Fruit fly (Drosophila melanogaster) whole organism, embryonic: Measurements from ENCODE around the gene CoRest.
A peak's percentile ranks its signal among the peaks of the same experiment; 100 is the strongest.

Source experiments
- BtbVII ChIP-seq: fragments of 200-800 bp; sonication (Bioruptor generic); optimal IDR thresholded peaks from 3 replicates; lab custom pipeline; 2017; ENCODE audit warnings: missing biosample characterization, mild to moderate bottlenecking, missing genetic modification characterization
- CG10209 ChIP-seq: fragments of 200-800 bp; sonication (Bioruptor generic); optimal IDR thresholded peaks from 3 replicates; lab custom pipeline; 2017; ENCODE audit warnings: missing biosample characterization, mild to moderate bottlenecking, missing genetic modification characterization, missing genetic modification reagents
- CG11085 ChIP-seq: fragments of 200-800 bp; sonication (Bioruptor generic); IDR thresholded peaks from 2 replicates; pipeline ENCODE4 v1.3.6; 2022; ENCODE audit warnings: missing biosample characterization, missing genetic modification characterization
- CG11247 ChIP-seq: fragments of 200-800 bp; sonication (Bioruptor generic); IDR thresholded peaks from 2 replicates; pipeline ENCODE4 v1.3.6; 2022; ENCODE audit warnings: missing biosample characterization, missing genetic modification characterization
- CG11398 ChIP-seq: fragments of 200-800 bp; sonication (Bioruptor generic); optimal IDR thresholded peaks from 2 replicates; lab custom pipeline; 2016; ENCODE audit warnings: missing biosample characterization, missing genetic modification characterization
- CG12219 ChIP-seq: fragments of 200-800 bp; sonication (Bioruptor generic); optimal IDR thresholded peaks from 3 replicates; lab custom pipeline; 2018; ENCODE audit warnings: missing biosample characterization, mild to moderate bottlenecking, missing genetic modification characterization
- CG12299 ChIP-seq: fragments of 200-800 bp; sonication (Bioruptor generic); optimal IDR thresholded peaks from 2 replicates; lab custom pipeline; 2018; ENCODE audit warnings: missing biosample characterization, mild to moderate bottlenecking, missing genetic modification characterization
- CG1233 ChIP-seq: fragments of 200-800 bp; sonication (Bioruptor generic); optimal IDR thresholded peaks from 4 replicates; lab custom pipeline; 2018; ENCODE audit warnings: missing biosample characterization, mild to moderate bottlenecking, missing genetic modification characterization
- CG13624 ChIP-seq: fragments of 200-800 bp; sonication (Bioruptor generic); optimal IDR thresholded peaks from 2 replicates; lab custom pipeline; 2016; ENCODE audit warnings: missing biosample characterization, missing genetic modification characterization
- CG14014 ChIP-seq: fragments of 200-800 bp; sonication (Bioruptor generic); IDR thresholded peaks from 2 replicates; pipeline ENCODE4 v1.3.6; 2022; ENCODE audit warnings: missing biosample characterization, missing genetic modification characterization
- CG14441 ChIP-seq: fragments of 200-800 bp; sonication (Bioruptor generic); IDR thresholded peaks from 2 replicates; pipeline ENCODE4 v1.3.6; 2022; ENCODE audit warnings: missing biosample characterization, missing genetic modification characterization
- CG14710 ChIP-seq: fragments of 200-800 bp; sonication (Bioruptor generic); optimal IDR thresholded peaks from 3 replicates; lab custom pipeline; 2019; ENCODE audit warnings: missing biosample characterization, mild to moderate bottlenecking, missing genetic modification characterization, moderate library complexity
- CG18011 ChIP-seq: fragments of 200-800 bp; sonication (Bioruptor generic); optimal IDR thresholded peaks from 2 replicates; lab custom pipeline; 2017; ENCODE audit warnings: missing biosample characterization, missing genetic modification characterization, mild to moderate bottlenecking, moderate library complexity, missing genotype
- CG18764 ChIP-seq: fragments of 200-800 bp; sonication (Bioruptor generic); optimal IDR thresholded peaks from 3 replicates; lab custom pipeline; 2016; ENCODE audit warnings: missing biosample characterization, missing genetic modification characterization
- CG30020 ChIP-seq: fragments of 200-800 bp; optimal IDR thresholded peaks from 2 replicates; lab custom pipeline; 2019; ENCODE audit warnings: missing biosample characterization, mild to moderate bottlenecking, missing genetic modification characterization, moderate library complexity
- CG32532 ChIP-seq: fragments of 200-800 bp; sonication (Bioruptor generic); IDR thresholded peaks from 2 replicates; pipeline ENCODE4 v1.3.6; 2022; ENCODE audit warnings: missing biosample characterization, missing genetic modification characterization
- CG4854 ChIP-seq: fragments of 200-800 bp; sonication (Bioruptor generic); optimal IDR thresholded peaks from 2 replicates; lab custom pipeline; 2016; ENCODE audit warnings: missing biosample characterization, missing genetic modification characterization, inconsistent platforms
- CG5180 ChIP-seq: fragments of 200-800 bp; sonication (Bioruptor generic); optimal IDR thresholded peaks from 3 replicates; lab custom pipeline; 2017; ENCODE audit warnings: missing biosample characterization, missing genetic modification characterization, mild to moderate bottlenecking, moderate library complexity, missing genetic modification reagents
- CG6854 ChIP-seq: fragments of 200-800 bp; sonication (Bioruptor generic); optimal IDR thresholded peaks from 3 replicates; lab custom pipeline; 2017; ENCODE audit warnings: missing biosample characterization, mild to moderate bottlenecking, missing genetic modification characterization
- CG7987 ChIP-seq: fragments of 200-800 bp; sonication (Bioruptor generic); optimal IDR thresholded peaks from 2 replicates; lab custom pipeline; 2018; ENCODE audit warnings: missing biosample characterization, mild to moderate bottlenecking, missing genetic modification characterization, moderate library complexity
- CG8290 ChIP-seq, 3 experiments: fragments of 200-800 bp; sonication (Bioruptor generic); optimal IDR thresholded peaks; 2 replicates each; lab custom pipeline; 2016 to 2019; ENCODE audit warnings: missing biosample characterization in 3 of 3, missing genetic modification characterization in 3 of 3, mild to moderate bottlenecking in 2 of 3, moderate library complexity in 1 of 3
- CG9609 ChIP-seq: fragments of 200-800 bp; sonication (Bioruptor generic); optimal IDR thresholded peaks from 3 replicates; lab custom pipeline; 2016; ENCODE audit warnings: missing biosample characterization, missing genetic modification characterization
- Dad ChIP-seq: fragments of 200-800 bp; sonication (Bioruptor generic); optimal IDR thresholded peaks from 3 replicates; lab custom pipeline; 2016; ENCODE audit warnings: missing biosample characterization, missing genetic modification characterization
- Dbx ChIP-seq: fragments of 200-800 bp; sonication (Bioruptor generic); IDR thresholded peaks from 3 replicates; pipeline ENCODE4 v1.3.6; 2022; ENCODE audit warnings: missing biosample characterization, missing genetic modification characterization
- Fer2 ChIP-seq: fragments of 200-800 bp; sonication (Bioruptor generic); optimal IDR thresholded peaks from 2 replicates; lab custom pipeline; 2018; ENCODE audit warnings: missing biosample characterization, mild to moderate bottlenecking, missing genetic modification characterization, moderate library complexity
- HHEX ChIP-seq: fragments of 200-800 bp; sonication (Bioruptor generic); optimal IDR thresholded peaks from 3 replicates; lab custom pipeline; 2017; ENCODE audit warnings: missing biosample characterization, mild to moderate bottlenecking, missing genetic modification characterization, missing genetic modification reagents
- Hr3 ChIP-seq: fragments of 200-800 bp; sonication (Bioruptor generic); optimal IDR thresholded peaks from 3 replicates; lab custom pipeline; 2016; ENCODE audit warnings: missing biosample characterization, missing genetic modification characterization
- MESR4 ChIP-seq: fragments of 200-800 bp; sonication (Bioruptor generic); optimal IDR thresholded peaks from 2 replicates; lab custom pipeline; 2018; ENCODE audit warnings: missing biosample characterization, mild to moderate bottlenecking, missing genetic modification characterization, moderate library complexity
- Ravus ChIP-seq: fragments of 200-800 bp; sonication (Bioruptor generic); IDR thresholded peaks from 2 replicates; pipeline ENCODE4 v1.3.6; 2022; ENCODE audit warnings: missing biosample characterization, missing genetic modification characterization
- Sox102F ChIP-seq: fragments of 200-800 bp; sonication (Bioruptor generic); optimal IDR thresholded peaks from 2 replicates; lab custom pipeline; 2018; ENCODE audit warnings: missing biosample characterization, mild to moderate bottlenecking, missing genetic modification characterization, moderate library complexity
- fd64A ChIP-seq: fragments of 200-800 bp; sonication (Bioruptor generic); optimal IDR thresholded peaks from 3 replicates; lab custom pipeline; 2018; ENCODE audit warnings: missing biosample characterization, mild to moderate bottlenecking, missing genetic modification characterization
- ham ChIP-seq: fragments of 200-800 bp; sonication (Bioruptor generic); IDR thresholded peaks from 2 replicates; pipeline ENCODE4 v1.3.6; 2022; ENCODE audit warnings: missing biosample characterization, missing genetic modification characterization
- ind ChIP-seq: fragments of 200-800 bp; sonication (Bioruptor generic); optimal IDR thresholded peaks from 3 replicates; lab custom pipeline; 2016; ENCODE audit warnings: missing biosample characterization, missing genetic modification characterization
- ken ChIP-seq: fragments of 200-800 bp; sonication (Bioruptor generic); IDR thresholded peaks from 3 replicates; pipeline ENCODE4 v1.3.6; 2022; ENCODE audit warnings: missing biosample characterization, missing genetic modification characterization
- klu ChIP-seq: fragments of 200-800 bp; sonication (Bioruptor generic); IDR thresholded peaks from 2 replicates; pipeline ENCODE4 v1.3.6; 2022; ENCODE audit warnings: missing biosample characterization, missing genetic modification characterization
- lilli ChIP-seq: fragments of 200-800 bp; sonication (Bioruptor generic); optimal IDR thresholded peaks from 3 replicates; lab custom pipeline; 2016; ENCODE audit warnings: missing biosample characterization, missing genetic modification characterization
- luna ChIP-seq: fragments of 200-800 bp; sonication (Bioruptor generic); optimal IDR thresholded peaks from 2 replicates; lab custom pipeline; 2016; ENCODE audit warnings: missing biosample characterization, missing genetic modification characterization
- mld ChIP-seq: fragments of 200-800 bp; sonication (Bioruptor generic); IDR thresholded peaks from 3 replicates; pipeline ENCODE4 v1.3.6; 2022; ENCODE audit warnings: missing biosample characterization, missing genetic modification characterization; ENCODE audit not compliant: partially characterized antibody
- nerfin-2 ChIP-seq: fragments of 200-800 bp; sonication (Bioruptor generic); IDR thresholded peaks from 2 replicates; pipeline ENCODE4 v1.3.6; 2022; ENCODE audit warnings: missing biosample characterization, missing genetic modification characterization; ENCODE audit not compliant: partially characterized antibody
- pzg ChIP-seq: fragments of 200-800 bp; sonication (Bioruptor generic); optimal IDR thresholded peaks from 3 replicates; lab custom pipeline; 2018; ENCODE audit warnings: missing biosample characterization, mild to moderate bottlenecking, missing genetic modification characterization, moderate library complexity
- tll ChIP-seq, 2 experiments: fragments of 200-800 bp in 1 of 2; fragments of >200 bp in 1 of 2; sonication (Bioruptor generic) in 1 of 2; optimal IDR thresholded peaks; 2 replicates each; lab custom pipeline; 2017 to 2019; ENCODE audit warnings: missing biosample characterization in 2 of 2, missing genetic modification characterization in 2 of 2, mild to moderate bottlenecking in 1 of 2, moderate library complexity in 1 of 2
- yki ChIP-seq: fragments of >200 bp; optimal IDR thresholded peaks from 3 replicates; lab custom pipeline; 2018
- zf30C ChIP-seq: fragments of 200-800 bp; sonication (Bioruptor generic); optimal IDR thresholded peaks from 3 replicates; lab custom pipeline; 2018; ENCODE audit warnings: missing biosample characterization, mild to moderate bottlenecking, missing genetic modification characterization
- zfh1 ChIP-seq: fragments of 200-800 bp; sonication (Bioruptor generic); IDR thresholded peaks from 3 replicates; pipeline ENCODE4 v1.3.6; 2022; ENCODE audit warnings: missing biosample characterization, missing genetic modification characterization

The CoRest gene

dm6 chrX:19494830-19495610, 26.7 kb upstream of the CoRest start, which contains the start of the genes ksh, CG14200 and Pfrx (continued):
- TF ChIP-seq Dbx (peak; percentile 50; the same call in 1 of the 3 replicates), pzg (peak; percentile 78), ham (GFP tag; lab: Robert Waterston, UW) (no peak), nerfin-2 (GFP tag; lab: Robert Waterston, UW) (peak; percentile 86), zf30C (no peak), CG8290 (GFP tag; optimal IDR thresholded peaks at IDR 0.05; lab: Kevin White, UChicago) (no peak), CG8290 (tag; optimal IDR thresholded peaks at IDR 0.05; lab: Kevin White, UChicago) (no peak), CG18764 (GFP tag; lab: Kevin White, UChicago) (no peak), CG30020 (tag; lab: Kevin White, UChicago) (peak; percentile 82), klu (GFP tag; lab: Robert Waterston, UW) (0 out of 2 replicates have a peak, but pooled peaks have one; percentile 17), CG9609 (GFP tag; lab: Kevin White, UChicago) (peak; percentile 7), CG32532 (peak; percentile 86)

- TF ChIP-seq Hr3 (GFP tag; lab: Kevin White, UChicago) (peak; percentile 38), CG14441 (GFP tag; lab: Robert Waterston, UW) (peak; percentile 70), HHEX (GFP tag; lab: Kevin White, UChicago) (peak; percentile 58), Dad (GFP tag; lab: Kevin White, UChicago) (peak; percentile 33), mld (no peak), CG10209 (peak; percentile 42), CG6854 (GFP tag; lab: Kevin White, UChicago) (peak; percentile 37), CG32532 (peak; percentile 94), CG12219 (GFP tag; lab: Kevin White, UChicago) (peak; percentile 67), CG18011 (GFP tag; lab: Kevin White, UChicago) (peak; percentile 25), ind (peak; percentile 65), CG14710 (tag; lab: Kevin White, UChicago) (no peak), Ravus (GFP tag; lab: Robert Waterston, UW) (no peak; the same call in 1 of the 2 replicates), BtbVII (GFP tag; lab: Kevin White, UChicago) (peak; percentile 58), CG13624 (GFP tag; lab: Kevin White, UChicago) (peak; percentile 15), CG11398 (GFP tag; lab: Kevin White, UChicago) (peak; percentile 7), Sox102F (no peak), CG5180 (GFP tag; lab: Kevin White, UChicago) (peak; percentile 58), Fer2 (tag; lab: Kevin White, UChicago) (peak; percentile 28), tll (GFP tag; optimal IDR thresholded peaks at IDR 0.05; lab: Kevin White, UChicago) (no peak), lilli (peak; percentile 70), ken (GFP tag; lab: Robert Waterston, UW) (peak; percentile 49; the same call in 1 of the 3 replicates), fd64A (no peak), MESR4 (GFP tag; lab: Kevin White, UChicago) (peak; percentile 70), CG11247 (GFP tag; lab: Robert Waterston, UW) (peak; percentile 41; the same call in 1 of the 2 replicates), CG7987 (GFP tag; lab: Kevin White, UChicago) (no peak), CG14014 (peak; percentile 75), CG11085 (GFP tag; lab: Robert Waterston, UW) (0 out of 2 replicates have a peak, but pooled peaks have one; percentile 28), luna (GFP tag; lab: Kevin White, UChicago) (no peak), CG12299 (tag; lab: Kevin White, UChicago) (peak; percentile 56), CG4854 (GFP tag; lab: Kevin White, UChicago) (peak; percentile 8), yki (lab: Kevin White, UChicago) (no peak), CG1233 (GFP tag; lab: Kevin White, UChicago) (peak; percentile 31), zfh1 (GFP tag; lab: Robert Waterston, UW) (peak; percentile 57; the same call in 2 of the 3 replicates)
These were observed 25.8 kb upstream of the CoRest start for dm6 chrX:19495611-19496583.
